Worm (Caenorhabditis elegans): Measurements from ENCODE around the gene cut-1.
A peak's percentile ranks its signal among the peaks of the same experiment; 100 is the strongest.

ce11 chrII:11247414-11247813, 21.5 kb upstream of the cut-1 start, which contains the start of gene T06D8.10:
- TF ChIP-seq pha-4 (tag; optimal IDR thresholded peaks at IDR 0.05) (no peak), sdc-2 (tag; optimal IDR thresholded peaks at IDR 0.05) (peak; percentile 11), ceh-9 (tag; optimal IDR thresholded peaks at IDR 0.05) (no peak), ama-1 (optimal IDR thresholded peaks at IDR 0.05) (no peak), ztf-16 (tag; optimal IDR thresholded peaks at IDR 0.05) (no peak), hlh-8 (tag; optimal IDR thresholded peaks at IDR 0.05) (no peak), nhr-11 (tag; optimal IDR thresholded peaks at IDR 0.05) (no peak), fkh-10 (GFP tag; optimal IDR thresholded peaks at IDR 0.05) (no peak), zip-5 (tag; optimal IDR thresholded peaks at IDR 0.05) (no peak), dve-1 (tag; optimal IDR thresholded peaks at IDR 0.05) (no peak), sox-2 (GFP tag; IDR thresholded peaks at IDR 0.05) (no peak), tbx-2 (tag; optimal IDR thresholded peaks at IDR 0.05) (no peak), pros-1 (tag; optimal IDR thresholded peaks at IDR 0.05) (no peak)

Measured in whole organism, late embryonic.